Fruit fly (Drosophila melanogaster) Kc167 (cell line): ENCODE results near the gene bchs.

Experiments used
- Sin3A ChIP-seq: fragments of >200 bp; optimal IDR thresholded peaks from 2 replicates; lab custom pipeline; 2018; ENCODE audit warnings: missing external identifiers
- psq ChIP-seq: fragments of >200 bp; optimal IDR thresholded peaks from 2 replicates; lab custom pipeline; 2017; ENCODE audit warnings: missing external identifiers
- ttk ChIP-seq: sonication (Bioruptor generic); optimal IDR thresholded peaks from 2 replicates; lab custom pipeline; 2017; ENCODE audit warnings: missing external identifiers

dm6 chr2L:5894533-5894932 lies 12.4 kb upstream of the bchs start:
- TF ChIP-seq Sin3A (lab: Kevin White, UChicago) (no peak), psq (lab: Kevin White, UChicago) (no peak), ttk (lab: Kevin White, UChicago) (no peak)
